Worm (Caenorhabditis elegans): Measurements from ENCODE around the gene Y111B2A.21.

DNA sequence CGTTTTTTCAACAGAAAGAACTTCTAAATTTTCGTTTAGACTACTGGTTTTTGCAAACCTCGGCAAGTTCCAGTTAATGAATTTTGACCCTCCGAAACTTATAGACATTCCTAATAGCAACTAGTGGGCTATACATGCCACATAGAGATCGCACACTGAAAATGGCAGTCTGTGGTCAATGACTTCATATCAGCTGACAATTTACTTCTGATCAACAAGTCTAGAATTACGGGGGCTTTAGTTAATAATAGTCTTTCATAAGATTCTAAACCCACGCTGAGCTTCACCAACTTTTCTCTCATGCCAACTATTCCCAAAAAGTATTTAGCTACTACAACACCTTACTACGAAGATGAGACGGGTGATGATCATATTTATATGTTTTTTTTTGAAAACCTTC lies 11.1 kb downstream of the Y111B2A.21 start, which contains the start of gene srw-9:
- TF ChIP-seq mec-3 (tag; optimal IDR thresholded peaks at IDR 0.05; ENCODE audit: borderline replicate concordance): no peak
- TF ChIP-seq fkh-10 (GFP tag; optimal IDR thresholded peaks at IDR 0.05): no peak
- TF ChIP-seq ahr-1 (tag; optimal IDR thresholded peaks at IDR 0.05): no peak
- TF ChIP-seq ceh-6 (GFP tag; optimal IDR thresholded peaks at IDR 0.05): no peak
- TF ChIP-seq ceh-48 (tag; optimal IDR thresholded peaks at IDR 0.05): no peak
- no peak for TF ChIP-seq sox-4 (tag; optimal IDR thresholded peaks at IDR 0.05)
- no peak for TF ChIP-seq ceh-9 (tag; optimal IDR thresholded peaks at IDR 0.05)
- TF ChIP-seq zip-5 (tag; optimal IDR thresholded peaks at IDR 0.05): no peak
- no peak for TF ChIP-seq tbx-2 (tag; optimal IDR thresholded peaks at IDR 0.05)
- no peak for TF ChIP-seq ceh-19 (GFP tag; optimal IDR thresholded peaks at IDR 0.05)
- no peak for TF ChIP-seq odd-2 (tag; optimal IDR thresholded peaks at IDR 0.05)
